Worm (Caenorhabditis elegans): Measurements from ENCODE around the gene Y60A3A.25.

- TF ChIP-seq him-1 (tag; optimal IDR thresholded peaks at IDR 0.05) (no peak), dao-5 (tag; optimal IDR thresholded peaks at IDR 0.05) (no peak)
Observed at ce11 chrV:20002194-20002593, 8.2 kb upstream of the Y60A3A.25 start.
